Fruit fly (Drosophila melanogaster): ENCODE results near the gene CG14985.

dm6 chr3L:3978762-3979516, 24.3 kb upstream of the CG14985 start:
- no peak for TF ChIP-seq en (GFP tag; optimal IDR thresholded peaks at IDR 0.05)
- TF ChIP-seq CG11093 (GFP tag; IDR thresholded peaks at IDR 0.05), result no peak
- no peak for TF ChIP-seq jumu (GFP tag; optimal IDR thresholded peaks at IDR 0.05)

All from whole organism, embryonic.